Worm (Caenorhabditis elegans): Measurements from ENCODE around the gene exo-1.

exo-1 gene

DNA sequence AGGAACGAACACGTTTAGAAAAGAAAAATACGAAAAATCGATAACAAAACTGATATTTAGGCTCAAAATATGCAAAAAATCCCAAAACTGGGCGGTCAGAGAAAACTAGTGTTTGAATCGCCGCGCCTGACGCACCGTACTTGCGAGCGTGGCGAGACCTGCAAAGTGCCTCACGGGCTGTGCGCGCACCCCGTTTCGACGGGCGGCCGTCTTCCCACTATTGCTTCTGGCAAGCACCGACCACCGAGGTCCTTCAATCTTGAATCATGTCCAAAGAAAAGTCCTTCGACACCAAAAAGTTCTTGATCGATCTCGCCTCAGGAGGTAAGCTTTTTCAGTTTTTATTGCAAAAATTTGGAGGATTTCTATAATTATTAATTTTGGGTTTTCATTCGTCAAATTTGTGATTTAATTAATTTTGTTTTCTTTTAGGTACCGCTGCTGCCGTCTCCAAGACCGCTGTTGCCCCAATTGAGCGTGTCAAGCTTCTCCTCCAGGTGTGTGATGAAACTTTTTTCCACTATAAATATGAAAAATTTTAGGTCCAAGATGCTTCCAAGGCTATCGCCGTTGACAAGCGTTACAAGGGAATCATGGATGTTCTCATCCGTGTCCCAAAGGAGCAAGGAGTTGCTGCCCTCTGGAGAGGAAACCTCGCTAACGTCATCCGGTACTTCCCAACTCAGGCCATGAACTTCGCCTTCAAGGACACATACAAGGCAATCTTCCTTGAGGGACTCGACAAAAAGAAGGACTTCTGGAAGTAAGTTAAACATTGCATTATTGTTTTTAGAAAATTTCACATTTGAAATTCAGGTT is 39.9 kb downstream of the exo-1 start, which contains the start of gene ant-1.1 (continued):
- no peak for TF ChIP-seq madf-5 (GFP tag; IDR thresholded peaks at IDR 0.05)
- TF ChIP-seq mep-1 (tag; optimal IDR thresholded peaks at IDR 0.05): peak; percentile 94
- TF ChIP-seq egl-43 (GFP tag; IDR thresholded peaks at IDR 0.05): peak; percentile 88
- TF ChIP-seq gei-8 (GFP tag; optimal IDR thresholded peaks at IDR 0.05): peak; percentile 56
- TF ChIP-seq pqm-1 (tag; optimal IDR thresholded peaks at IDR 0.05): peak; percentile 21
- no peak for TF ChIP-seq ztf-11 (tag; optimal IDR thresholded peaks at IDR 0.05)
- peak; percentile 91 for TF ChIP-seq zfp-3 (GFP tag; conservative IDR thresholded peaks at IDR 0.05)
- peak; percentile 83 for TF ChIP-seq pha-4 (GFP tag; IDR thresholded peaks at IDR 0.05)
- no peak for TF ChIP-seq pha-4 (tag; optimal IDR thresholded peaks at IDR 0.05)
- TF ChIP-seq daf-16 (GFP tag; optimal IDR thresholded peaks at IDR 0.05): peak; percentile 35 to 52
- TF ChIP-seq daf-16 (tag; optimal IDR thresholded peaks at IDR 0.05): peak; percentile 59
- peak; percentile 94 for TF ChIP-seq hlh-11 (tag; optimal IDR thresholded peaks at IDR 0.05)
- TF ChIP-seq hif-1 (tag; optimal IDR thresholded peaks at IDR 0.05): peak in 1 of 2 experiments; percentile 90
- TF ChIP-seq hmg-1.1 (GFP tag; IDR thresholded peaks at IDR 0.05): peak; percentile 92
- peak; percentile 85 for TF ChIP-seq ceh-20 (GFP tag; IDR thresholded peaks at IDR 0.05)
- no peak for TF ChIP-seq fos-1 (tag; optimal IDR thresholded peaks at IDR 0.05)
- TF ChIP-seq nhr-28 (tag; optimal IDR thresholded peaks at IDR 0.05): peak; percentile 52
- TF ChIP-seq ama-1 (optimal IDR thresholded peaks at IDR 0.05): peak; percentile 97
- peak; percentile 47; the same call in 1 of the 2 replicates for TF ChIP-seq Y48G9A.11 (GFP tag; IDR thresholded peaks at IDR 0.05)
- TF ChIP-seq nhr-42 (GFP tag; IDR thresholded peaks at IDR 0.05): peak; percentile 93
- TF ChIP-seq attf-4 (tag; optimal IDR thresholded peaks at IDR 0.05): no peak
- peak; percentile 82 for TF ChIP-seq nhr-25 (tag; optimal IDR thresholded peaks at IDR 0.05; ENCODE audit: borderline replicate concordance, insufficient read depth)
- TF ChIP-seq dpl-1 (GFP tag; optimal IDR thresholded peaks at IDR 0.05): peak; percentile 98
- TF ChIP-seq unc-62 (GFP tag; optimal IDR thresholded peaks at IDR 0.05 in 1 of 2): peak in 1 of 2 experiments; percentile 82
- TF ChIP-seq unc-62 (tag; optimal IDR thresholded peaks at IDR 0.05): no peak
- TF ChIP-seq egl-27 (tag; optimal IDR thresholded peaks at IDR 0.05): no peak
- TF ChIP-seq ceh-32 (tag; optimal IDR thresholded peaks at IDR 0.05; ENCODE audit: poor library complexity): no peak
- peak; percentile 95 for TF ChIP-seq set-16 (GFP tag; IDR thresholded peaks at IDR 0.05)
- no peak for TF ChIP-seq lin-39 (tag; optimal IDR thresholded peaks at IDR 0.05)
- TF ChIP-seq snpc-4 (tag; optimal IDR thresholded peaks at IDR 0.05): no peak
- no peak for TF ChIP-seq F26F4.8 (GFP tag; conservative IDR thresholded peaks at IDR 0.05)
- TF ChIP-seq ces-1 (GFP tag; optimal IDR thresholded peaks at IDR 0.05): no peak
- peak; percentile 70 for TF ChIP-seq F10B5.3 (tag; optimal IDR thresholded peaks at IDR 0.05)
- TF ChIP-seq daf-19 (GFP tag; conservative IDR thresholded peaks at IDR 0.05): peak; percentile 71
- TF ChIP-seq zag-1 (tag; optimal IDR thresholded peaks at IDR 0.05): no peak
- peak; percentile 68 for TF ChIP-seq duxl-1 (tag; optimal IDR thresholded peaks at IDR 0.05; ENCODE audit: poor library complexity)
- TF ChIP-seq Y75B8A.6 (GFP tag; IDR thresholded peaks at IDR 0.05): peak; percentile 82
- no peak for TF ChIP-seq dmd-8 (GFP tag; IDR thresholded peaks at IDR 0.05)
- peak; percentile 70 for TF ChIP-seq spr-3 (GFP tag; optimal IDR thresholded peaks at IDR 0.05)
- peak; percentile 85 for TF ChIP-seq F37D6.2 (tag; optimal IDR thresholded peaks at IDR 0.05)
- peak; percentile 77; the same call in 1 of the 2 replicates for TF ChIP-seq D1046.2 (GFP tag; IDR thresholded peaks at IDR 0.05)
- no peak for TF ChIP-seq nhr-76 (tag; optimal IDR thresholded peaks at IDR 0.05)
- peak; percentile 92 for TF ChIP-seq rbr-2 (tag; optimal IDR thresholded peaks at IDR 0.05)
- peak; percentile 78 for TF ChIP-seq lin-29 (GFP tag; IDR thresholded peaks at IDR 0.05)
- peak; percentile 50 to 96 for TF ChIP-seq ZK546.5 (tag; optimal IDR thresholded peaks at IDR 0.05)
- TF ChIP-seq arid-1 (GFP tag; conservative IDR thresholded peaks at IDR 0.05): peak; percentile 90
- peak; percentile 89 for TF ChIP-seq dmd-6 (GFP tag; IDR thresholded peaks at IDR 0.05)
- TF ChIP-seq ztf-7 (tag; optimal IDR thresholded peaks at IDR 0.05): peak; percentile 6
- peak; percentile 86 for TF ChIP-seq saeg-2 (GFP tag; IDR thresholded peaks at IDR 0.05)
- peak; percentile 86 for TF ChIP-seq nhr-6 (tag; optimal IDR thresholded peaks at IDR 0.05)

Data from whole organism, L4 larva.